Fruit fly (Drosophila melanogaster): Measurements from ENCODE around the gene CG34012.

The CG34012 gene

dm6 chr3L:11097982-11098663, 11.2 kb downstream of the CG34012 start, which contains the start of the genes Irbp18 and APP-BP1 (continued):
- TF ChIP-seq hbn (GFP tag; IDR thresholded peaks at IDR 0.05; ENCODE audit: partially characterized antibody), result 0 out of 2 replicates have a peak, but pooled peaks have one; percentile 25
- TF ChIP-seq Myb (GFP tag; optimal IDR thresholded peaks at IDR 0.05), result peak; percentile 83
- peak; percentile 90 for TF ChIP-seq E2f1 (GFP tag; IDR thresholded peaks at IDR 0.05)
- peak; percentile 90 for TF ChIP-seq slou (GFP tag; optimal IDR thresholded peaks at IDR 0.05)
- TF ChIP-seq CG7839 (tag; optimal IDR thresholded peaks at IDR 0.05), result peak; percentile 94
- TF ChIP-seq CG3163 (GFP tag; optimal IDR thresholded peaks at IDR 0.05), result peak; percentile 80
- peak; percentile 85 for TF ChIP-seq tgo (GFP tag; IDR thresholded peaks at IDR 0.05)
- TF ChIP-seq hkb (optimal IDR thresholded peaks at IDR 0.05), result peak; percentile 50
- TF ChIP-seq hkb (GFP tag; IDR thresholded peaks at IDR 0.05), result peak; percentile 88
- peak; percentile 91 for TF ChIP-seq org-1 (GFP tag; optimal IDR thresholded peaks at IDR 0.05)
- TF ChIP-seq CG2202 (tag; optimal IDR thresholded peaks at IDR 0.05), result peak; percentile 83
- peak; percentile 86 for TF ChIP-seq lmd (GFP tag; IDR thresholded peaks at IDR 0.05)
- TF ChIP-seq Dll (GFP tag; IDR thresholded peaks at IDR 0.05; ENCODE audit: partially characterized antibody), result no peak
- peak; percentile 87 for TF ChIP-seq p53 (GFP tag; optimal IDR thresholded peaks at IDR 0.05)
- peak; percentile 11 for TF ChIP-seq ash1 (GFP tag; optimal IDR thresholded peaks at IDR 0.05)
- peak; percentile 66 for TF ChIP-seq ssp (GFP tag; IDR thresholded peaks at IDR 0.05)
- peak; percentile 94 for TF ChIP-seq CG8924 (tag; optimal IDR thresholded peaks at IDR 0.05)
- peak; percentile 91 for TF ChIP-seq CG10147 (GFP tag; optimal IDR thresholded peaks at IDR 0.05)
- peak; percentile 63 for TF ChIP-seq CG4707 (GFP tag; optimal IDR thresholded peaks at IDR 0.05)
- TF ChIP-seq en (GFP tag; optimal IDR thresholded peaks at IDR 0.05), result peak; percentile 83
- TF ChIP-seq gce (GFP tag; IDR thresholded peaks at IDR 0.05), result peak; percentile 71; the same call in 2 of the 3 replicates
- peak; percentile 67 for TF ChIP-seq CG8765 (GFP tag; IDR thresholded peaks at IDR 0.05)
- peak; percentile 95 for TF ChIP-seq CG3281 (GFP tag; optimal IDR thresholded peaks at IDR 0.05)
- TF ChIP-seq CG10543 (GFP tag; optimal IDR thresholded peaks at IDR 0.05), result peak; percentile 93
- TF ChIP-seq CG8281 (tag; optimal IDR thresholded peaks at IDR 0.05), result peak; percentile 79
- peak; percentile 96 for TF ChIP-seq Xbp1 (GFP tag; optimal IDR thresholded peaks at IDR 0.05)
- TF ChIP-seq CG30403 (GFP tag; optimal IDR thresholded peaks at IDR 0.05), result peak; percentile 98
- peak; percentile 91 for TF ChIP-seq CG15011 (GFP tag; optimal IDR thresholded peaks at IDR 0.05)
- TF ChIP-seq CG13123 (GFP tag; optimal IDR thresholded peaks at IDR 0.05), result peak; percentile 84
- TF ChIP-seq sr (GFP tag; IDR thresholded peaks at IDR 0.05), result 0 out of 3 replicates have a peak, but pooled peaks have one; percentile 25
- peak; percentile 91 for TF ChIP-seq CG11695 (GFP tag; IDR thresholded peaks at IDR 0.05)
- peak; percentile 91 for TF ChIP-seq fd3F (GFP tag; optimal IDR thresholded peaks at IDR 0.05)
- peak; percentile 93 for TF ChIP-seq CG4617 (GFP tag; optimal IDR thresholded peaks at IDR 0.05; ENCODE audit: borderline replicate concordance)
- peak; percentile 96 for TF ChIP-seq gro (GFP tag; optimal IDR thresholded peaks at IDR 0.05)
- TF ChIP-seq wdn (GFP tag; IDR thresholded peaks at IDR 0.05), result peak; percentile 87
- TF ChIP-seq H15 (GFP tag; IDR thresholded peaks at IDR 0.05), result peak; percentile 85
- peak; percentile 94 for TF ChIP-seq CG7786 (GFP tag; optimal IDR thresholded peaks at IDR 0.05)
- peak; percentile 78 for TF ChIP-seq kni (GFP tag; optimal IDR thresholded peaks at IDR 0.05)
- TF ChIP-seq Atf-2 (GFP tag; optimal IDR thresholded peaks at IDR 0.05), result peak; percentile 92
- TF ChIP-seq nerfin-2 (GFP tag; IDR thresholded peaks at IDR 0.05; ENCODE audit: partially characterized antibody), result no peak
- peak; percentile 84 for TF ChIP-seq Vsx1 (GFP tag; optimal IDR thresholded peaks at IDR 0.05)
- peak; percentile 89 for TF ChIP-seq CHES-1-like (GFP tag; optimal IDR thresholded peaks at IDR 0.05)
- TF ChIP-seq NFAT (GFP tag; IDR thresholded peaks at IDR 0.05), result peak; percentile 74
- TF ChIP-seq Ada2b (GFP tag; IDR thresholded peaks at IDR 0.05), result peak; percentile 87
- peak; percentile 45; the same call in 1 of the 2 replicates for TF ChIP-seq gt (GFP tag; IDR thresholded peaks at IDR 0.05)
- TF ChIP-seq chn (GFP tag; optimal IDR thresholded peaks at IDR 0.05), result peak; percentile 96
- TF ChIP-seq Scr (GFP tag; IDR thresholded peaks at IDR 0.05; ENCODE audit: partially characterized antibody), result no peak
- TF ChIP-seq CG16863 (GFP tag; optimal IDR thresholded peaks at IDR 0.05), result peak; percentile 94
- TF ChIP-seq CG15073 (GFP tag; optimal IDR thresholded peaks at IDR 0.05), result peak; percentile 45
- peak; percentile 94 for TF ChIP-seq CG1602 (GFP tag; optimal IDR thresholded peaks at IDR 0.05)
